Fruit fly (Drosophila melanogaster): ENCODE measurements around the gene CG32432.
A peak's percentile ranks its signal among the peaks of the same experiment; 100 is the strongest.

The CG32432 gene

DNA sequence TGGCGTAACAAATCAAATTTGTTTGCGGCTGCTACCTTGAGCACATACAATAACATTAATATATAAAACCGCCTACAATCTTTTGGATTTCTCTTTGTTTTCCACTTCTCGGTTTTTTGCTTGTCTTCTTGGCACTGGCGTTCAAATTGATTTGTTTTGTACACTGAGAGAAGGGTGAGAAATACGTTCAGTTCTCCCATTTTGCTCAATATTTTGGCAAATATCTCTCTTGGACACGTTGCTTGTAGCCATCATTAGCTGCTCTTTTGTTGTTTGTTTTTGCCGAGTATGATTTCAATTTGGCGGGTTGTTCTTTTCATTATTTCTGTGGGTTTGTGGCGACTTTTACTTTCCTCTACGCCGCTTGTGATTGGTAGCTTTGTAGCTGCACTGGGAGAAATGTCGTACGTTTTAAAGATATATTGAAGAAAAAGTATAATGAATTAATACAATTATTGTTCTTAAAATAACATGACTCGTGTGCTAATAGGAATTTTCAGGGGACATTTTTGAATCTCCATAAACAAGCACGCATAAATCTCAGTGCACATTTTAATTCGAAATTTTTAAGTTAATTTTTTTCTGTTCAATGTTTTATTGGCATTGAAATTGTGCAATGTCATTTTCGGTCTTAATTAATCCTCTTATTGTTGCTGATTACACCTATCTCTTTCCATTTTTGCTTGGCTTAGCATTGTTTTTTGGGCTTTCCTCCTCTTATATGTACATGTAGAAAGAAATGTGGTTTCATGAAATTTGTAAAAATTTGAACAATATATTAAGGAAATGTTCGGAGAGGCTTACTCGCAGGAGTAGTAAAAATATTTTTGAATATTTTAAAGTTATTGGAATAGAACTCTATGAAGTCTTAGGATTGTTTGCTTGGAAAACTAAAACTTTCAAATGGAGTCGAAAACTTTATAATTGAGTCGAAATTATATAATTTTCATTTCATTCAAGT, 57.8 kb downstream of the CG32432 start (continued):
- no peak for TF ChIP-seq CG6276 (GFP tag; optimal IDR thresholded peaks at IDR 0.05)
- TF ChIP-seq CG11902 (GFP tag; optimal IDR thresholded peaks at IDR 0.05), result no peak
- TF ChIP-seq dac (GFP tag; optimal IDR thresholded peaks at IDR 0.05), result no peak
- no peak for TF ChIP-seq CG3032 (tag; optimal IDR thresholded peaks at IDR 0.05)
- TF ChIP-seq pdm3 (GFP tag; optimal IDR thresholded peaks at IDR 0.05), result no peak
- no peak for TF ChIP-seq Hr38 (GFP tag; optimal IDR thresholded peaks at IDR 0.05)
- TF ChIP-seq CG4318 (GFP tag; optimal IDR thresholded peaks at IDR 0.05), result no peak
- peak; percentile 35 for TF ChIP-seq Hr39 (GFP tag; optimal IDR thresholded peaks at IDR 0.05)
- peak; percentile 22 for TF ChIP-seq net (GFP tag; optimal IDR thresholded peaks at IDR 0.05)
- no peak for TF ChIP-seq CG34406 (GFP tag; optimal IDR thresholded peaks at IDR 0.05)
- peak; percentile 27 for TF ChIP-seq Hr4 (GFP tag; optimal IDR thresholded peaks at IDR 0.05)
- TF ChIP-seq Met (GFP tag; optimal IDR thresholded peaks at IDR 0.05), result peak; percentile 51
- no peak for TF ChIP-seq fd85E (GFP tag; optimal IDR thresholded peaks at IDR 0.05)
- no peak for TF ChIP-seq salr (GFP tag; optimal IDR thresholded peaks at IDR 0.05)
- TF ChIP-seq eg (GFP tag; IDR thresholded peaks at IDR 0.05), result no peak
- no peak for TF ChIP-seq Eip93F (GFP tag; optimal IDR thresholded peaks at IDR 0.05)
- no peak for TF ChIP-seq dsx (GFP tag; optimal IDR thresholded peaks at IDR 0.05; ENCODE audit: poor library complexity, severe bottlenecking)
- TF ChIP-seq CG1621 (tag; optimal IDR thresholded peaks at IDR 0.05), result no peak
- no peak for TF ChIP-seq Ets96B (tag; optimal IDR thresholded peaks at IDR 0.05)
- TF ChIP-seq CG11762 (GFP tag; optimal IDR thresholded peaks at IDR 0.05; ENCODE audit: insufficient read depth), result no peak
- no peak for TF ChIP-seq achi (GFP tag; optimal IDR thresholded peaks at IDR 0.05)
- peak; percentile 36 for TF ChIP-seq CG31627 (GFP tag; optimal IDR thresholded peaks at IDR 0.05)
- no peak for TF ChIP-seq Blimp-1 (GFP tag; optimal IDR thresholded peaks at IDR 0.05)

DNA sequence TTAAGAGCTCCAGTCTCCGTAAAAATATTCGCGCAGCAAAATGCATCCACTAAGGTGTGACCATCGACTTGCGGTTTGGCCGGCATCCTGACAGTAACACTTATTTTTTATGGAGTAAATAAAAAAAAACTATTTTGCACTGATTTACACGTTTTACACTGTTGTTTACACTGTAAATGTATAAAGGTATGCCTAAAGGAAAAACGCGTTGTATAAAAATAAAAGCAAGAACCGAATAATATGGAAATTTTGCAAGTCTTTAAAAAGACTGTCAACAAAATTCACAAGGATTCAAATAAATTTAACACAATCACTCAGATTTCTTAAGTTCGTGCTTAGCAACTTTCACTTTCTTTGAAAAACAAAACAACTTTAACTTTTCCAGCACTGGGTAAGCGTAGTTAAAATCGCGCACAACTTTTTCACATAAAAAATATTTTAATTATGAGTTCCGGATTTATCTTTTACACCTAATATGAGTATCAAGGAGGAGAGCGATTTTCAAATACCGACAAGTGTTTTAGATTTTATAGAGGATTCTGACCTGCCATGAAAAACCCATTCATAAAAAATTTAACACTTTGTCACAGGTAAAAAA, 61.7 kb downstream of the CG32432 start:
- TF ChIP-seq Hr4 (GFP tag; optimal IDR thresholded peaks at IDR 0.05), result peak; percentile 34
- no peak for TF ChIP-seq CG10631 (GFP tag; optimal IDR thresholded peaks at IDR 0.05)
- peak; percentile 33 for TF ChIP-seq svp (GFP tag)
- TF ChIP-seq Blimp-1 (GFP tag; optimal IDR thresholded peaks at IDR 0.05), result peak; percentile 40

DNA sequence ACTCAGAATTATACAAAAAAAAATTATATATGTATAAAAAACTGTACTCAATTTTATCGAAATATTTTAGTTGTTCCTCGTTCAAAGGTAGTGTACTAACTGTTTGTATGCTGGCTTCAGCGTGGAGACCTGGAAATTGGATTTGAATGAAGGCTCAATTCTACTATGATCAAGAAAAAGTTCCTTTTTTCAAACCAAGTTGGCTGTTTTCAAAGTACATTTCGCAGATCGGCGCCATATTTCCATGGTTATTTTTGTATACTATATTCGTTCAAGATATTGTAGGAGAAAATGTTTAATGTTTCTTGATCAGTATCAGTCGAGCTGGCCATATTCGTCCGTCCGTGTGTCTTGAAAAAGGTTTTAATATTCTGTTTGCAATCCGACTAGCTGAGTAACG, 67.1 kb downstream of the CG32432 start, which contains the start of gene Mst77F:
TSS of gene Mst77F (minus strand) at position 101 of the 400 bp plus-strand sequence.
- TF ChIP-seq net (GFP tag; optimal IDR thresholded peaks at IDR 0.05), result no peak
- TF ChIP-seq Lpt (GFP tag; optimal IDR thresholded peaks at IDR 0.05), result no peak
- TF ChIP-seq esn (GFP tag; optimal IDR thresholded peaks at IDR 0.05), result no peak
- TF ChIP-seq vri (GFP tag; optimal IDR thresholded peaks at IDR 0.05), result no peak
- TF ChIP-seq Ets96B (tag; optimal IDR thresholded peaks at IDR 0.05), result no peak
- TF ChIP-seq CG1621 (tag; optimal IDR thresholded peaks at IDR 0.05), result no peak
- no peak for TF ChIP-seq Hr39 (GFP tag; optimal IDR thresholded peaks at IDR 0.05)
- TF ChIP-seq CG31627 (GFP tag; optimal IDR thresholded peaks at IDR 0.05), result no peak
- no peak for TF ChIP-seq CG6163 (GFP tag; IDR thresholded peaks at IDR 0.05)
- TF ChIP-seq CG3032 (tag; optimal IDR thresholded peaks at IDR 0.05), result no peak
- no peak for TF ChIP-seq CG10631 (GFP tag; optimal IDR thresholded peaks at IDR 0.05)
- no peak for TF ChIP-seq CG9139 (GFP tag; optimal IDR thresholded peaks at IDR 0.05)

DNA sequence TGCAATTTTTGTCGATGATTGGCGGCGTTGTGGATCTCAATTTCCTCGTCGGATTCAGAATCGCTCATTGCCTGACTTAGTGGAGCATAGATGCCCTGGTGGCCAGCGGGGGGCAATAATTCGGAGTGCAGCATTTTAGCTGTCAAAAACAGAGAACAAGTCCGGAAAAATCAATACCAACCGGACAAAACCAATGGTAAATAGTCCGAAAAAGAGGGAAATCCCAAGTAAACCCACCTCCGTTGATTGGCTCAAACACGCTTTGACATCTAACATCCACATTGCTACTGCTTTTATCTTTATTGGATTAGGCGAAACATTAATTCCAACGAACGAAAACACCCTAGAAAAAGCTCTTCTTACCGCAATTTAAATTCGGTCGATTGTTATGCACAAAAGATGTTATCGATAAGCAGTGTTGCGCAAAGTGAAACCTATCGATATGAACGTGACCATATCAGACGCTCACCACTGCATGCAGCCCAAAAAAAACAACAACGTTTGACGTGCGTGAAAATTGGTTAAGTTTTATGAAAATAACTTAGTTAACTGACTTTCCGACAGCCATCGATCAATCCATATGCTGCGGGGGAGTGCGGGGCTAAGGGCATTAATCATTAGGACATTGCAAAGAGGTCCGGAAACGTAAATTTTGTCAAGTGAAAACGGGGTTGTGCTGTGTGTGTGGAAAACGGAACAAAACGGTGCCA, 69.2 kb downstream of the CG32432 start, which contains the start of the genes CG3618 and Pka-R1:
TSS of gene CG3618 (minus strand) at position 410 of the 710 bp plus-strand sequence.
TSS of gene Pka-R1 (plus strand) at position 453 of the 710 bp plus-strand sequence.
- TF ChIP-seq ss (GFP tag; optimal IDR thresholded peaks at IDR 0.05) (no peak), Ets96B (tag; optimal IDR thresholded peaks at IDR 0.05) (no peak), esn (GFP tag; optimal IDR thresholded peaks at IDR 0.05) (peak; percentile 21), Sox102F (GFP tag; optimal IDR thresholded peaks at IDR 0.05) (no peak), CG9139 (GFP tag; optimal IDR thresholded peaks at IDR 0.05) (no peak), dac (GFP tag; optimal IDR thresholded peaks at IDR 0.05) (no peak), CG31627 (GFP tag; optimal IDR thresholded peaks at IDR 0.05) (peak; percentile 2), fd59A (GFP tag; optimal IDR thresholded peaks at IDR 0.05) (no peak), fkh (GFP tag; optimal IDR thresholded peaks at IDR 0.05) (no peak), Hr38 (GFP tag; optimal IDR thresholded peaks at IDR 0.05) (no peak)

Measured in whole organism, prepupa.